Fruit fly (Drosophila melanogaster): ENCODE measurements around the gene CG1271.

Gene CG1271

dm6 chr3L:3037822-3038563 lies 14.3 kb upstream of the CG1271 start (continued):
- 0 out of 3 replicates have a peak, but pooled peaks have one; percentile 7 for TF ChIP-seq CG16813 (GFP tag; IDR thresholded peaks at IDR 0.05; ENCODE audit: partially characterized antibody)
- TF ChIP-seq Nf-YC (tag; optimal IDR thresholded peaks at IDR 0.05): peak; percentile 27
- TF ChIP-seq CG7745 (tag; optimal IDR thresholded peaks at IDR 0.05): no peak
- TF ChIP-seq CG4360 (GFP tag; IDR thresholded peaks at IDR 0.05): peak; percentile 99
- peak; percentile 7 for TF ChIP-seq CG12391 (tag; optimal IDR thresholded peaks at IDR 0.05)
- TF ChIP-seq hkb (optimal IDR thresholded peaks at IDR 0.05): no peak
- peak; percentile 54 for TF ChIP-seq hkb (GFP tag; IDR thresholded peaks at IDR 0.05)
- no peak for TF ChIP-seq CG2875 (GFP tag; optimal IDR thresholded peaks at IDR 0.05)
- no peak for TF ChIP-seq maf-S (GFP tag; optimal IDR thresholded peaks at IDR 0.05)
- TF ChIP-seq knrl (GFP tag; IDR thresholded peaks at IDR 0.05; ENCODE audit: partially characterized antibody): no peak
- no peak for TF ChIP-seq Nf-YA (GFP tag; IDR thresholded peaks at IDR 0.05)
- no peak for TF ChIP-seq pho (GFP tag; optimal IDR thresholded peaks at IDR 0.05)
- TF ChIP-seq CG34376 (GFP tag; optimal IDR thresholded peaks at IDR 0.05): peak; percentile 63
- TF ChIP-seq CG15479 (GFP tag; optimal IDR thresholded peaks at IDR 0.05): peak; percentile 99
- TF ChIP-seq mirr (GFP tag; optimal IDR thresholded peaks at IDR 0.05): peak; percentile 49
- TF ChIP-seq vvl (GFP tag; IDR thresholded peaks at IDR 0.05): peak; percentile 50; the same call in 1 of the 2 replicates
- TF ChIP-seq pb (GFP tag; optimal IDR thresholded peaks at IDR 0.05): no peak
- peak; percentile 47 for TF ChIP-seq CG11504 (tag; optimal IDR thresholded peaks at IDR 0.05)
- TF ChIP-seq Bdp1 (GFP tag; optimal IDR thresholded peaks at IDR 0.05): no peak
- TF ChIP-seq Deaf1 (tag; optimal IDR thresholded peaks at IDR 0.05): peak; percentile 83
- no peak for TF ChIP-seq CG3726 (GFP tag; IDR thresholded peaks at IDR 0.05)
- peak; percentile 27 for TF ChIP-seq kah (GFP tag; optimal IDR thresholded peaks at IDR 0.05)
- TF ChIP-seq CG15269 (tag; optimal IDR thresholded peaks at IDR 0.05): peak; percentile 30
- no peak for TF ChIP-seq CHES-1-like (GFP tag; optimal IDR thresholded peaks at IDR 0.05)
- peak; percentile 52 for TF ChIP-seq zen (tag; optimal IDR thresholded peaks at IDR 0.05)
- peak; percentile 73 for TF ChIP-seq onecut (GFP tag; IDR thresholded peaks at IDR 0.05)
- TF ChIP-seq CG31365 (tag; optimal IDR thresholded peaks at IDR 0.05): no peak
- TF ChIP-seq CG2202 (tag; optimal IDR thresholded peaks at IDR 0.05): no peak
- no peak for TF ChIP-seq Sry-β (GFP tag; optimal IDR thresholded peaks at IDR 0.05)
- TF ChIP-seq CG8765 (GFP tag; IDR thresholded peaks at IDR 0.05): peak; percentile 97
- peak; percentile 64; the same call in 1 of the 2 replicates for TF ChIP-seq CG32767 (GFP tag; IDR thresholded peaks at IDR 0.05)
- peak in 1 of 2 experiments; percentile 73 for TF ChIP-seq tll (GFP tag; optimal IDR thresholded peaks at IDR 0.05)
- peak; percentile 18; the same call in 1 of the 2 replicates for TF ChIP-seq CG10959 (GFP tag; IDR thresholded peaks at IDR 0.05)
- peak; percentile 53; the same call in 1 of the 2 replicates for TF ChIP-seq stc (GFP tag; IDR thresholded peaks at IDR 0.05)
- TF ChIP-seq CG31388 (GFP tag; optimal IDR thresholded peaks at IDR 0.05): no peak
- TF ChIP-seq ranshi (GFP tag; IDR thresholded peaks at IDR 0.05): peak; percentile 28; the same call in 1 of the 2 replicates
- 0 out of 2 replicates have a peak, but pooled peaks have one; percentile 50 for TF ChIP-seq Xrp1 (GFP tag; IDR thresholded peaks at IDR 0.05)
- no peak for TF ChIP-seq emc (GFP tag; optimal IDR thresholded peaks at IDR 0.05)
- no peak for TF ChIP-seq Oaz (GFP tag; IDR thresholded peaks at IDR 0.05)
- TF ChIP-seq CG13424 (tag; optimal IDR thresholded peaks at IDR 0.05): no peak
- 0 out of 3 replicates have a peak, but pooled peaks have one; percentile 25 for TF ChIP-seq CG34224 (GFP tag; IDR thresholded peaks at IDR 0.05; ENCODE audit: partially characterized antibody)
- TF ChIP-seq CrebB (tag; optimal IDR thresholded peaks at IDR 0.05): peak; percentile 40
- peak; percentile 0 for TF ChIP-seq CG10267 (tag; optimal IDR thresholded peaks at IDR 0.05)
- no peak for TF ChIP-seq Chrac-16 (GFP tag; optimal IDR thresholded peaks at IDR 0.05)
- no peak for TF ChIP-seq nerfin-1 (tag; optimal IDR thresholded peaks at IDR 0.05)
- no peak for TF ChIP-seq Mes4 (GFP tag; optimal IDR thresholded peaks at IDR 0.05)
- TF ChIP-seq CG7987 (GFP tag; optimal IDR thresholded peaks at IDR 0.05): peak; percentile 21
- peak; percentile 32 for TF ChIP-seq CG2712 (tag; optimal IDR thresholded peaks at IDR 0.05)
- 0 out of 2 replicates have a peak, but pooled peaks have one; percentile 6 for TF ChIP-seq gsb (GFP tag; IDR thresholded peaks at IDR 0.05)
